Fruit fly (Drosophila melanogaster) whole organism, embryonic: ENCODE measurements around the gene Sgs1.

ENCODE experiments used
- Aef1 ChIP-seq: fragments of 200-800 bp; sonication (Bioruptor generic); IDR thresholded peaks from 3 replicates; pipeline ENCODE4 v1.3.6; 2022; ENCODE audit warnings: missing biosample characterization, missing genetic modification characterization
- CG10979 ChIP-seq: fragments of 200-800 bp; sonication (Bioruptor generic); optimal IDR thresholded peaks from 2 replicates; lab custom pipeline; 2018; ENCODE audit warnings: missing biosample characterization, mild to moderate bottlenecking, missing genetic modification characterization, moderate library complexity
- CG11695 ChIP-seq: fragments of 200-800 bp; sonication (Bioruptor generic); IDR thresholded peaks from 3 replicates; pipeline ENCODE4 v1.3.6; 2022; ENCODE audit warnings: missing biosample characterization, missing genetic modification characterization
- CG12236 ChIP-seq: fragments of 200-800 bp; sonication (Bioruptor generic); optimal IDR thresholded peaks from 2 replicates; lab custom pipeline; 2016; ENCODE audit warnings: missing biosample characterization, missing genetic modification characterization
- CG1233 ChIP-seq: fragments of 200-800 bp; sonication (Bioruptor generic); optimal IDR thresholded peaks from 4 replicates; lab custom pipeline; 2018; ENCODE audit warnings: missing biosample characterization, mild to moderate bottlenecking, missing genetic modification characterization
- CG13424 ChIP-seq: fragments of 200-800 bp; sonication (Bioruptor generic); optimal IDR thresholded peaks from 2 replicates; lab custom pipeline; 2019; ENCODE audit warnings: missing biosample characterization, mild to moderate bottlenecking, missing genetic modification characterization, moderate library complexity
- CG14050 ChIP-seq: fragments of 200-800 bp; sonication (Bioruptor generic); IDR thresholded peaks from 3 replicates; pipeline ENCODE4 v1.3.6; 2022; ENCODE audit warnings: missing biosample characterization, missing genetic modification characterization
- CG15073 ChIP-seq: fragments of 200-800 bp; sonication (Bioruptor generic); optimal IDR thresholded peaks from 2 replicates; lab custom pipeline; 2016; ENCODE audit warnings: missing biosample characterization, missing genetic modification characterization
- CG17359 ChIP-seq: fragments of 200-800 bp; sonication (Bioruptor generic); optimal IDR thresholded peaks from 3 replicates; lab custom pipeline; 2018; ENCODE audit warnings: missing biosample characterization, mild to moderate bottlenecking, missing genetic modification characterization, moderate library complexity
- CG30020 ChIP-seq: fragments of 200-800 bp; optimal IDR thresholded peaks from 2 replicates; lab custom pipeline; 2019; ENCODE audit warnings: missing biosample characterization, mild to moderate bottlenecking, missing genetic modification characterization, moderate library complexity
- CG31365 ChIP-seq: fragments of 200-800 bp; sonication (Bioruptor generic); optimal IDR thresholded peaks from 2 replicates; lab custom pipeline; 2018; ENCODE audit warnings: missing biosample characterization, mild to moderate bottlenecking, missing genetic modification characterization
- CG32767 ChIP-seq: fragments of 200-800 bp; sonication (Bioruptor generic); IDR thresholded peaks from 2 replicates; pipeline ENCODE4 v1.3.6; 2022; ENCODE audit warnings: missing biosample characterization, missing genetic modification characterization
- CG34376 ChIP-seq: fragments of 200-800 bp; sonication (Bioruptor generic); optimal IDR thresholded peaks from 2 replicates; lab custom pipeline; 2018; ENCODE audit warnings: missing biosample characterization, mild to moderate bottlenecking, missing genetic modification characterization
- CG3995 ChIP-seq: fragments of 200-800 bp; sonication (Bioruptor generic); optimal IDR thresholded peaks from 3 replicates; lab custom pipeline; 2016; ENCODE audit warnings: missing biosample characterization, missing genetic modification characterization
- CG5953 ChIP-seq: fragments of 200-800 bp; sonication (Bioruptor generic); IDR thresholded peaks from 2 replicates; pipeline ENCODE4 v1.3.6; 2022; ENCODE audit warnings: missing biosample characterization, missing genetic modification characterization
- CG6654 ChIP-seq: fragments of 200-800 bp; sonication (Bioruptor generic); optimal IDR thresholded peaks from 2 replicates; lab custom pipeline; 2017; ENCODE audit warnings: missing biosample characterization, mild to moderate bottlenecking, missing genetic modification characterization
- CG8359 ChIP-seq: fragments of 200-800 bp; sonication (Bioruptor generic); optimal IDR thresholded peaks from 2 replicates; lab custom pipeline; 2017; ENCODE audit warnings: missing biosample characterization, mild to moderate bottlenecking, missing genetic modification characterization, borderline replicate concordance
- CG9932 ChIP-seq: fragments of 200-800 bp; sonication (Bioruptor generic); IDR thresholded peaks from 2 replicates; pipeline ENCODE4 v1.3.6; 2022; ENCODE audit warnings: missing biosample characterization, missing genetic modification characterization
- CoRest ChIP-seq: fragments of 200-800 bp; sonication (Bioruptor generic); optimal IDR thresholded peaks from 3 replicates; lab custom pipeline; 2018; ENCODE audit warnings: missing biosample characterization, mild to moderate bottlenecking, missing genetic modification characterization, moderate library complexity
- Dad ChIP-seq: fragments of 200-800 bp; sonication (Bioruptor generic); optimal IDR thresholded peaks from 3 replicates; lab custom pipeline; 2016; ENCODE audit warnings: missing biosample characterization, missing genetic modification characterization
- Dp ChIP-seq: fragments of 200-800 bp; sonication (Bioruptor generic); optimal IDR thresholded peaks from 2 replicates; lab custom pipeline; 2018; ENCODE audit warnings: missing biosample characterization, mild to moderate bottlenecking, missing genetic modification characterization, moderate library complexity
- Drgx ChIP-seq: fragments of 200-800 bp; sonication (Bioruptor generic); IDR thresholded peaks from 2 replicates; pipeline ENCODE4 v1.3.6; 2022; ENCODE audit warnings: missing biosample characterization, missing genetic modification characterization
- Fer1 ChIP-seq: fragments of 200-800 bp; sonication (Bioruptor generic); optimal IDR thresholded peaks from 2 replicates; lab custom pipeline; 2017; ENCODE audit warnings: missing biosample characterization, mild to moderate bottlenecking, missing genetic modification characterization
- Med ChIP-seq: fragments of 200-800 bp; sonication (Bioruptor generic); peaks from one replicate; lab custom pipeline; 2016; ENCODE audit warnings: missing biosample characterization, missing genetic modification characterization, mild to moderate bottlenecking, inconsistent platforms, moderate library complexity
- NfI ChIP-seq: fragments of 200-800 bp; sonication (Bioruptor generic); optimal IDR thresholded peaks from 3 replicates; lab custom pipeline; 2018; ENCODE audit warnings: missing biosample characterization, mild to moderate bottlenecking, missing genetic modification characterization, moderate library complexity
- Optix ChIP-seq: fragments of 200-800 bp; sonication (Bioruptor generic); IDR thresholded peaks from 3 replicates; pipeline ENCODE4 v1.3.6; 2022; ENCODE audit warnings: missing biosample characterization, missing genetic modification characterization
- Ptx1 ChIP-seq: fragments of 200-800 bp; sonication (Bioruptor generic); IDR thresholded peaks from 2 replicates; pipeline ENCODE4 v1.3.6; 2022; ENCODE audit warnings: missing biosample characterization, missing genetic modification characterization
- aop ChIP-seq: fragments of 200-800 bp; sonication (Bioruptor generic); IDR thresholded peaks from 2 replicates; pipeline ENCODE4 v1.3.6; 2022; ENCODE audit warnings: missing biosample characterization, missing genetic modification characterization
- dan ChIP-seq: fragments of 200-800 bp; sonication (Bioruptor generic); IDR thresholded peaks from 2 replicates; pipeline ENCODE4 v1.3.6; 2022; ENCODE audit warnings: missing biosample characterization, missing genetic modification characterization
- dm ChIP-seq: fragments of 200-800 bp; sonication (Bioruptor generic); optimal IDR thresholded peaks from 3 replicates; lab custom pipeline; 2016; ENCODE audit warnings: missing biosample characterization, missing genetic modification characterization
- dmrt11E ChIP-seq: fragments of 200-800 bp; sonication (Bioruptor generic); optimal IDR thresholded peaks from 3 replicates; lab custom pipeline; 2018; ENCODE audit warnings: missing biosample characterization, mild to moderate bottlenecking, missing genetic modification characterization, moderate library complexity
- eyg ChIP-seq: fragments of 200-800 bp; sonication (Bioruptor generic); optimal IDR thresholded peaks from 3 replicates; lab custom pipeline; 2016; ENCODE audit warnings: missing biosample characterization, missing genetic modification characterization
- gce ChIP-seq: fragments of 200-800 bp; sonication (Bioruptor generic); IDR thresholded peaks from 3 replicates; pipeline ENCODE4 v1.3.6; 2022; ENCODE audit warnings: missing biosample characterization, missing genetic modification characterization
- h ChIP-seq: fragments of >200 bp; optimal IDR thresholded peaks from 2 replicates; lab custom pipeline; 2017
- hkb ChIP-seq, 2 experiments: fragments of 200-800 bp in 1 of 2; fragments of >200 bp in 1 of 2; sonication (Bioruptor generic) in 1 of 2; IDR thresholded peaks in 1 of 2; optimal IDR thresholded peaks in 1 of 2; 2 replicates each; pipeline versions ENCODE4 v1.3.6 to Lab custom; 2017 to 2022; ENCODE audit warnings: missing biosample characterization in 1 of 2, missing genetic modification characterization in 1 of 2
- knrl ChIP-seq: fragments of 200-800 bp; sonication (Bioruptor generic); IDR thresholded peaks from 3 replicates; pipeline ENCODE4 v1.3.6; 2022; ENCODE audit warnings: missing biosample characterization, missing genetic modification characterization; ENCODE audit not compliant: partially characterized antibody
- luna ChIP-seq: fragments of 200-800 bp; sonication (Bioruptor generic); optimal IDR thresholded peaks from 2 replicates; lab custom pipeline; 2016; ENCODE audit warnings: missing biosample characterization, missing genetic modification characterization
- maf-S ChIP-seq: fragments of 200-800 bp; sonication (Bioruptor generic); optimal IDR thresholded peaks from 2 replicates; lab custom pipeline; 2016; ENCODE audit warnings: missing biosample characterization, missing genetic modification characterization
- pfk ChIP-seq: fragments of 200-800 bp; sonication (Bioruptor generic); optimal IDR thresholded peaks from 2 replicates; lab custom pipeline; 2018; ENCODE audit warnings: missing biosample characterization, mild to moderate bottlenecking, missing genetic modification characterization, moderate library complexity
- ranshi ChIP-seq: fragments of 200-800 bp; sonication (Bioruptor generic); IDR thresholded peaks from 2 replicates; pipeline ENCODE4 v1.3.6; 2022; ENCODE audit warnings: missing biosample characterization, missing genetic modification characterization
- salm ChIP-seq: fragments of 200-800 bp; sonication (Bioruptor generic); optimal IDR thresholded peaks from 2 replicates; lab custom pipeline; 2018; ENCODE audit warnings: missing biosample characterization, mild to moderate bottlenecking, missing genetic modification characterization
- sc ChIP-seq, 3 experiments: fragments of >200 bp in 2 of 3; fragments of 200-800 bp in 1 of 3; sonication (Bioruptor generic) in 1 of 3; optimal IDR thresholded peaks; 2 replicates in 2 of 3; 3 replicates in 1 of 3; lab custom pipeline; 2017; ENCODE audit warnings: mild to moderate bottlenecking in 1 of 3, missing biosample characterization in 1 of 3, missing genetic modification characterization in 1 of 3, missing genetic modification reagents in 1 of 3
- schlank ChIP-seq: fragments of 200-800 bp; sonication (Bioruptor generic); optimal IDR thresholded peaks from 2 replicates; lab custom pipeline; 2018; ENCODE audit warnings: missing biosample characterization, mild to moderate bottlenecking, missing genetic modification characterization
- scrt ChIP-seq: fragments of 200-800 bp; sonication (Bioruptor generic); optimal IDR thresholded peaks from 2 replicates; lab custom pipeline; 2018; ENCODE audit warnings: missing biosample characterization, mild to moderate bottlenecking, missing genetic modification characterization, moderate library complexity
- ssp ChIP-seq: fragments of 200-800 bp; sonication (Bioruptor generic); IDR thresholded peaks from 2 replicates; pipeline ENCODE4 v1.3.6; 2022; ENCODE audit warnings: missing biosample characterization, missing genetic modification characterization
- stwl ChIP-seq: fragments of 200-800 bp; sonication (Bioruptor generic); optimal IDR thresholded peaks from 3 replicates; lab custom pipeline; 2018; ENCODE audit warnings: missing biosample characterization, mild to moderate bottlenecking, missing genetic modification characterization, moderate library complexity
- tap ChIP-seq: fragments of 200-800 bp; optimal IDR thresholded peaks from 3 replicates; lab custom pipeline; 2019; ENCODE audit warnings: missing biosample characterization, mild to moderate bottlenecking, missing genetic modification characterization, moderate library complexity
- tx ChIP-seq: fragments of 200-800 bp; sonication (Bioruptor generic); optimal IDR thresholded peaks from 2 replicates; lab custom pipeline; 2016; ENCODE audit warnings: missing biosample characterization, missing genetic modification characterization
- vnd ChIP-seq: fragments of 200-800 bp; sonication (Bioruptor generic); IDR thresholded peaks from 3 replicates; pipeline ENCODE4 v1.3.6; 2022; ENCODE audit warnings: missing biosample characterization, missing genetic modification characterization; ENCODE audit not compliant: partially characterized antibody

Sgs1 gene

DNA sequence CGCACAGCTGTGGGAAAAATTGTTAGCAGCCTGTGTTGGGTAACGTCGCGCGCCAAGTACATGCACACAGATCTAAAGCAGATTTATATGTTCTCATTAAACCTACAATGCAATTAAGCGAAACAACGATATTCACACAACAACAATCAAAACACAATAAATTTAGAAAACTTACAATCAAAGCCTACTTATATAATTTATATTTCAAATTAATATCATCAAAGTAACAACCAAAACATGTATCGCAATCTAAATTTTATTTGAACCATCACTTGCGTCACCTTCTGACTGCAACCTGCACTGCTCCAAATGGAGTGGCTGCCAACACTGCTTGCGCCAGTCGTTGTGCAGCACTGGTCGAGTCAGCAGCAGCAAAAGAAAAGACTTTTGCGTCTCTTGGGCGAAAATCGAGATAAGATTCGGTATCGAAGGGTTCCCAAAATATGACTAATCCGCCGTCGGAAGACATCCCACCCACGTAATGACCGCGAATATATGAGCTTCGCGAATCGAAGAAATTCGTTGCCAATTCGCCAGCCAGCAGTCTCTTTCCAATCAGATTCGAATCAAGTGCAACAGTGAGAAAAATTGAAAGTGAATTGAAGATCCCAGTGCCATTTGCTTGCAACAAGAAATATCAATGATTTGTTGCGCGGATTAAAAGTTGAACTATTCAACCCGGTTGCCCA, 44.2 kb downstream of the Sgs1 start, which contains the start of the genes CG8892 and CG34126 (continued):
- peak; percentile 72; the same call in 1 of the 2 replicates for TF ChIP-seq aop (GFP tag; lab: Robert Waterston, UW)
- TF ChIP-seq knrl, result peak; percentile 55
- peak; percentile 96 for TF ChIP-seq CG17359 (tag; lab: Kevin White, UChicago)
- peak; percentile 91 for TF ChIP-seq scrt (GFP tag; lab: Kevin White, UChicago)
- peak; percentile 97 for TF ChIP-seq CG34376 (GFP tag; lab: Kevin White, UChicago)
- TF ChIP-seq CoRest, result peak; percentile 99
- peak; percentile 89 for TF ChIP-seq tap (tag; lab: Kevin White, UChicago)
- TF ChIP-seq CG8359 (GFP tag; lab: Kevin White, UChicago), result peak; percentile 87
- peak; percentile 66 for TF ChIP-seq CG31365
- TF ChIP-seq CG5953 (GFP tag; lab: Robert Waterston, UW), result peak; percentile 85
- no peak for TF ChIP-seq sc (optimal IDR thresholded peaks at IDR 0.05; lab: Kevin White, UChicago)
- peak; percentile 96 for TF ChIP-seq sc (GFP tag; optimal IDR thresholded peaks at IDR 0.05; lab: Kevin White, UChicago)
- peak; percentile 96 for TF ChIP-seq maf-S (GFP tag; lab: Kevin White, UChicago)
- peak; percentile 89 for TF ChIP-seq CG30020 (tag; lab: Kevin White, UChicago)
- peak; percentile 93 for TF ChIP-seq CG32767 (GFP tag; lab: Robert Waterston, UW)
- TF ChIP-seq CG15073 (GFP tag; lab: Kevin White, UChicago), result peak; percentile 84
- TF ChIP-seq Dad (GFP tag; lab: Kevin White, UChicago), result peak; percentile 96
- peak; percentile 94 for TF ChIP-seq CG11695 (GFP tag; lab: Robert Waterston, UW)
- TF ChIP-seq CG10979 (tag; lab: Kevin White, UChicago), result peak; percentile 95
- peak; percentile 92 for TF ChIP-seq eyg (GFP tag; lab: Kevin White, UChicago)
- peak; percentile 98 for TF ChIP-seq NfI
- peak; percentile 81 for TF ChIP-seq schlank (tag; lab: Kevin White, UChicago)
- peak; percentile 93 for TF ChIP-seq dan (GFP tag; lab: Robert Waterston, UW)
- TF ChIP-seq salm, result peak; percentile 87
- TF ChIP-seq CG3995 (GFP tag; lab: Kevin White, UChicago), result peak; percentile 83
- peak; percentile 97 for TF ChIP-seq Fer1 (GFP tag; lab: Kevin White, UChicago)
- TF ChIP-seq CG13424, result peak; percentile 98
- TF ChIP-seq vnd (GFP tag; lab: Robert Waterston, UW), result no peak
- TF ChIP-seq luna (GFP tag; lab: Kevin White, UChicago), result peak; percentile 87
- TF ChIP-seq tx, result peak; percentile 97
- peak; percentile 94 for TF ChIP-seq ranshi (GFP tag; lab: Robert Waterston, UW)
- peak; percentile 93 for TF ChIP-seq hkb (optimal IDR thresholded peaks at IDR 0.05; lab: Kevin White, UChicago)
- TF ChIP-seq hkb (GFP tag; IDR thresholded peaks at IDR 0.05; lab: Robert Waterston, UW), result peak; percentile 92
- peak; percentile 78; the same call in 2 of the 3 replicates for TF ChIP-seq gce (GFP tag; lab: Robert Waterston, UW)
- peak; percentile 97 for TF ChIP-seq CG1233 (GFP tag; lab: Kevin White, UChicago)
- TF ChIP-seq pfk (GFP tag; lab: Kevin White, UChicago), result peak; percentile 54
- peak; percentile 92 for TF ChIP-seq Optix
- TF ChIP-seq CG9932 (GFP tag; lab: Robert Waterston, UW), result peak; percentile 99
- peak; percentile 99 for TF ChIP-seq Med (GFP tag; lab: Kevin White, UChicago)
- no peak for TF ChIP-seq h (lab: Kevin White, UChicago)
- peak; percentile 86 for TF ChIP-seq CG6654
- peak; percentile 98 for TF ChIP-seq Ptx1 (GFP tag; lab: Robert Waterston, UW)
- TF ChIP-seq CG14050 (GFP tag; lab: Robert Waterston, UW), result peak; percentile 89
- peak; percentile 96 for TF ChIP-seq dmrt11E (tag; lab: Kevin White, UChicago)
- peak; percentile 89 for TF ChIP-seq stwl (tag; lab: Kevin White, UChicago)
- TF ChIP-seq Drgx, result peak; percentile 91
- peak; percentile 87 for TF ChIP-seq CG12236 (GFP tag; lab: Kevin White, UChicago)
- TF ChIP-seq Aef1 (GFP tag; lab: Robert Waterston, UW), result peak; percentile 97
- TF ChIP-seq ssp (GFP tag; lab: Robert Waterston, UW), result peak; percentile 93
- peak; percentile 90 for TF ChIP-seq dm
- peak; percentile 42 for TF ChIP-seq Dp (GFP tag; lab: Kevin White, UChicago)
